Worm (Caenorhabditis elegans) whole organism, L2 larva: ENCODE results near the gene R11.4.
A peak's percentile ranks its signal among the peaks of the same experiment; 100 is the strongest.

Source experiments
- ceh-16 ChIP-seq: fragments of 150-350 bp; optimal IDR thresholded peaks from 2 replicates; lab custom pipeline; 2014; ENCODE audit warnings: missing biosample characterization, missing genetic modification characterization
- elt-3 ChIP-seq: sonication (generic microtip); optimal IDR thresholded peaks from 2 replicates; lab custom pipeline; 2017; ENCODE audit warnings: missing biosample characterization, missing genetic modification characterization
- nhr-6 ChIP-seq: fragments of 150-350 bp; optimal IDR thresholded peaks from 2 replicates; lab custom pipeline; 2014; ENCODE audit warnings: missing biosample characterization, missing genetic modification characterization
- skn-1 ChIP-seq: sonication (generic microtip); optimal IDR thresholded peaks from 2 replicates; lab custom pipeline; 2017; ENCODE audit warnings: missing biosample characterization, missing genetic modification characterization

DNA sequence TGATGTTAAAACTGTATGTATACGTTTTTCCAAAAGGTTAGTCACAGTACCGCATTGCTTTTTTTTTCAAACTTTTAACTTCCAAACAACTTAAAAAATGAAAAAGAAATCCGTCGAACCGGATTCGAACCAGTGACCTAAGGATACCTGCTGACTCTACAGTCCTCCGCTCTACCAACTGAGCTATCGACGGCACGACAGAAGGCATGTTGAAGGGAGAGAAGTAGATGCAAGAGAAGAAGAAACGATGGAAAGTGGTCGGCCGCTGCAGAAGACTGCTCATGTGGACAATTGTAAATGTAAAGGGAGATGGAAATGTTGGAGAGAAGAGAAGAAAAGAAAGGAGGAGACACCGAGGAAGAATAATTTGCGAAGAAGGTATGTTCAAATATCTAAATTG lies 758 bp downstream of the R11.4 start:
- TF ChIP-seq elt-3 (tag; lab: Kevin White, UChicago), result no peak
- peak; percentile 71 for TF ChIP-seq nhr-6 (tag; lab: Kevin White, UChicago)
- no peak for TF ChIP-seq skn-1 (tag; lab: Kevin White, UChicago)
- TF ChIP-seq ceh-16 (tag; lab: Kevin White, UChicago), result no peak
